Fruit fly (Drosophila melanogaster) whole organism: ENCODE results near the gene CG12204.

Experiments
- Dll ChIP-seq: fragments of >200 bp; optimal IDR thresholded peaks from 2 replicates; lab custom pipeline; 2017
- usp ChIP-seq: fragments of >200 bp; optimal IDR thresholded peaks from 2 replicates; lab custom pipeline; 2017; ENCODE audit warnings: missing biosample characterization, missing genetic modification characterization, mixed read lengths

- TF ChIP-seq usp (GFP tag; lab: Kevin White, UChicago): no peak
- no peak for TF ChIP-seq Dll (lab: Kevin White, UChicago)
Measured at dm6 chrX:19494830-19495610, 819 bp upstream of the CG12204 start, which contains the start of the genes ksh, CG14200 and Pfrx.
